Worm (Caenorhabditis elegans) whole organism, L2 larva: Measurements from ENCODE around the gene ncs-3.
A peak's percentile ranks its signal among the peaks of the same experiment; 100 is the strongest.

Source experiments
- C34F6.9 ChIP-seq: fragments of 150-350 bp; optimal IDR thresholded peaks from 2 replicates; lab custom pipeline; 2014; ENCODE audit warnings: missing biosample characterization, missing genetic modification characterization
- F13H6.1 ChIP-seq: sonication (generic microtip); optimal IDR thresholded peaks from 2 replicates; lab custom pipeline; 2016; ENCODE audit warnings: missing genetic modification characterization, missing compliant biosample characterization
- R02D3.7 ChIP-seq: fragments of 150-350 bp; optimal IDR thresholded peaks from 2 replicates; lab custom pipeline; 2014; ENCODE audit warnings: missing biosample characterization, missing genetic modification characterization
- Y55F3AM.14 ChIP-seq: fragments of 200-800 bp; sonication (Bioruptor generic); optimal IDR thresholded peaks from 2 replicates; lab custom pipeline; 2018; ENCODE audit warnings: mild to moderate bottlenecking, missing genetic modification characterization, missing compliant biosample characterization
- ZK546.5 ChIP-seq: sonication (generic microtip); optimal IDR thresholded peaks from 2 replicates; lab custom pipeline; 2017; ENCODE audit warnings: missing biosample characterization, missing genetic modification characterization
- alr-1 ChIP-seq: fragments of 150-350 bp; optimal IDR thresholded peaks from 2 replicates; lab custom pipeline; 2014; ENCODE audit warnings: missing biosample characterization, missing genetic modification characterization
- aly-2 ChIP-seq: fragments of 150-350 bp; optimal IDR thresholded peaks from 2 replicates; lab custom pipeline; 2014; ENCODE audit warnings: missing biosample characterization, missing genetic modification characterization
- ama-1 ChIP-seq: fragments of 150-350 bp; optimal IDR thresholded peaks from 2 replicates; lab custom pipeline; 2018; ENCODE audit warnings: inconsistent platforms
- blmp-1 ChIP-seq: sonication (generic microtip); optimal IDR thresholded peaks from 2 replicates; lab custom pipeline; 2017; ENCODE audit warnings: missing genetic modification characterization, mild to moderate bottlenecking, missing compliant biosample characterization, antibody characterized with exemption, moderate library complexity; ENCODE audit not compliant: insufficient read depth
- ceh-16 ChIP-seq: fragments of 150-350 bp; optimal IDR thresholded peaks from 2 replicates; lab custom pipeline; 2014; ENCODE audit warnings: missing biosample characterization, missing genetic modification characterization
- ceh-82 ChIP-seq: fragments of 150-350 bp; optimal IDR thresholded peaks from 2 replicates; lab custom pipeline; 2014; ENCODE audit warnings: missing biosample characterization, missing genetic modification characterization
- crh-2 ChIP-seq: sonication (generic microtip); optimal IDR thresholded peaks from 2 replicates; lab custom pipeline; 2017; ENCODE audit warnings: missing biosample characterization, missing genetic modification characterization
- dmd-4 ChIP-seq: sonication (generic microtip); optimal IDR thresholded peaks from 2 replicates; lab custom pipeline; 2017; ENCODE audit warnings: missing biosample characterization, missing genetic modification characterization
- egl-27 ChIP-seq: sonication (generic microtip); optimal IDR thresholded peaks from 3 replicates; lab custom pipeline; 2017; ENCODE audit warnings: missing biosample characterization, missing genetic modification reagents, missing genetic modification characterization
- elt-1 ChIP-seq: fragments of 150-350 bp; optimal IDR thresholded peaks from 2 replicates; lab custom pipeline; 2014; ENCODE audit warnings: missing biosample characterization, missing genetic modification characterization
- elt-3 ChIP-seq: sonication (generic microtip); optimal IDR thresholded peaks from 2 replicates; lab custom pipeline; 2017; ENCODE audit warnings: missing biosample characterization, missing genetic modification characterization
- fos-1 ChIP-seq: fragments of 150-350 bp; optimal IDR thresholded peaks from 2 replicates; lab custom pipeline; 2014; ENCODE audit warnings: missing biosample characterization, missing genetic modification characterization
- gmeb-1 ChIP-seq: fragments of 150-350 bp; optimal IDR thresholded peaks from 2 replicates; lab custom pipeline; 2014; ENCODE audit warnings: missing biosample characterization, missing genetic modification characterization
- lin-11 ChIP-seq: fragments of 150-350 bp; sonication (generic microtip); optimal IDR thresholded peaks from 2 replicates; lab custom pipeline; 2014; ENCODE audit warnings: missing biosample characterization, missing genetic modification characterization, inconsistent platforms, mixed read lengths
- lin-13 ChIP-seq: fragments of 150-350 bp; optimal IDR thresholded peaks from 2 replicates; lab custom pipeline; 2014; ENCODE audit warnings: missing biosample characterization, missing genetic modification reagents, missing genetic modification characterization
- lin-39 ChIP-seq: fragments of 150-350 bp; optimal IDR thresholded peaks from 2 replicates; lab custom pipeline; 2014; ENCODE audit warnings: missing biosample characterization, missing genetic modification reagents, missing genetic modification characterization
- lsy-2 ChIP-seq, 2 experiments: fragments of 150-350 bp in 1 of 2; sonication (generic microtip) in 1 of 2; optimal IDR thresholded peaks; 2 replicates each; lab custom pipeline; 2014 to 2017; ENCODE audit warnings: missing biosample characterization in 2 of 2, missing genetic modification characterization in 2 of 2
- mab-5 ChIP-seq: fragments of 150-350 bp; optimal IDR thresholded peaks from 2 replicates; lab custom pipeline; 2014; ENCODE audit warnings: missing biosample characterization, missing genetic modification characterization
- mbf-1 ChIP-seq: sonication (generic microtip); optimal IDR thresholded peaks from 2 replicates; lab custom pipeline; 2017; ENCODE audit warnings: missing biosample characterization, missing genetic modification characterization
- mdl-1 ChIP-seq, 2 experiments: fragments of 150-350 bp in 1 of 2; sonication (generic microtip) in 1 of 2; optimal IDR thresholded peaks; 2 replicates each; lab custom pipeline; 2017; ENCODE audit warnings: missing biosample characterization in 2 of 2, missing genetic modification characterization in 2 of 2
- nhr-10 ChIP-seq: sonication (generic microtip); optimal IDR thresholded peaks from 2 replicates; lab custom pipeline; 2017; ENCODE audit warnings: missing biosample characterization, missing genetic modification characterization
- nhr-11 ChIP-seq: fragments of 150-350 bp; optimal IDR thresholded peaks from 2 replicates; lab custom pipeline; 2014; ENCODE audit warnings: missing biosample characterization, missing genetic modification characterization
- nhr-12 ChIP-seq: fragments of 150-350 bp; optimal IDR thresholded peaks from 2 replicates; lab custom pipeline; 2014; ENCODE audit warnings: missing biosample characterization, missing genetic modification characterization
- nhr-129 ChIP-seq: fragments of 150-350 bp; optimal IDR thresholded peaks from 2 replicates; lab custom pipeline; 2014; ENCODE audit warnings: missing biosample characterization, missing genetic modification characterization
- nhr-21 ChIP-seq: fragments of 150-350 bp; optimal IDR thresholded peaks from 2 replicates; lab custom pipeline; 2014; ENCODE audit warnings: missing biosample characterization, missing genetic modification characterization
- nhr-23 ChIP-seq: fragments of 150-350 bp; optimal IDR thresholded peaks from 2 replicates; lab custom pipeline; 2014; ENCODE audit warnings: missing biosample characterization, missing genetic modification reagents, missing genetic modification characterization
- nhr-237 ChIP-seq: fragments of 150-350 bp; optimal IDR thresholded peaks from 2 replicates; lab custom pipeline; 2014; ENCODE audit warnings: missing biosample characterization, missing genetic modification characterization
- nhr-25 ChIP-seq: fragments of 150-350 bp; sonication (generic microtip); optimal IDR thresholded peaks from 3 replicates; lab custom pipeline; 2014; ENCODE audit warnings: missing biosample characterization, missing genetic modification characterization
- nhr-6 ChIP-seq: fragments of 150-350 bp; optimal IDR thresholded peaks from 2 replicates; lab custom pipeline; 2014; ENCODE audit warnings: missing biosample characterization, missing genetic modification characterization
- nhr-77 ChIP-seq: fragments of 150-350 bp; optimal IDR thresholded peaks from 2 replicates; lab custom pipeline; 2014; ENCODE audit warnings: missing biosample characterization, missing genetic modification characterization
- peb-1 ChIP-seq: fragments of 150-350 bp; optimal IDR thresholded peaks from 2 replicates; lab custom pipeline; 2014; ENCODE audit warnings: missing biosample characterization, missing genetic modification characterization
- sem-4 ChIP-seq: fragments of 150-350 bp; optimal IDR thresholded peaks from 2 replicates; lab custom pipeline; 2014; ENCODE audit warnings: missing biosample characterization, missing genetic modification reagents, missing genetic modification characterization
- skn-1 ChIP-seq: sonication (generic microtip); optimal IDR thresholded peaks from 2 replicates; lab custom pipeline; 2017; ENCODE audit warnings: missing biosample characterization, missing genetic modification characterization
- sma-3 ChIP-seq: sonication (generic microtip); optimal IDR thresholded peaks from 2 replicates; lab custom pipeline; 2016; ENCODE audit warnings: missing genetic modification reagents, missing genetic modification characterization, missing compliant biosample characterization
- sma-9 ChIP-seq, 2 experiments: fragments of 150-350 bp in 1 of 2; sonication (generic microtip) in 1 of 2; optimal IDR thresholded peaks; 2 replicates each; lab custom pipeline; 2014 to 2016; ENCODE audit warnings: missing genetic modification characterization in 2 of 2, mild to moderate bottlenecking in 1 of 2, missing biosample characterization in 1 of 2, missing compliant biosample characterization in 1 of 2, missing genetic modification reagents in 1 of 2, moderate library complexity in 1 of 2
- snpc-4 ChIP-seq: fragments of 150-350 bp; optimal IDR thresholded peaks from 2 replicates; lab custom pipeline; 2014; ENCODE audit warnings: missing biosample characterization, missing genetic modification characterization
- unc-39 ChIP-seq: fragments of 150-350 bp; optimal IDR thresholded peaks from 2 replicates; lab custom pipeline; 2014; ENCODE audit warnings: missing biosample characterization, missing genetic modification characterization
- unc-55 ChIP-seq: fragments of 150-350 bp; sonication (generic microtip); optimal IDR thresholded peaks from 3 replicates; lab custom pipeline; 2014; ENCODE audit warnings: missing biosample characterization, missing genetic modification reagents, missing genetic modification characterization
- unc-62 ChIP-seq: fragments of 150-350 bp; optimal IDR thresholded peaks from 2 replicates; lab custom pipeline; 2014; ENCODE audit warnings: missing biosample characterization, missing genetic modification reagents, missing genetic modification characterization
- zag-1 ChIP-seq: fragments of 150-350 bp; optimal IDR thresholded peaks from 2 replicates; lab custom pipeline; 2014; ENCODE audit warnings: missing biosample characterization, missing genetic modification characterization
- ztf-1 ChIP-seq: fragments of 200-800 bp; sonication (Bioruptor generic); conservative IDR thresholded peaks from 2 replicates; pipeline ENCODE4 v1.3.6; 2022; ENCODE audit warnings: missing genetic modification characterization, missing compliant biosample characterization
- ztf-11 ChIP-seq: sonication (generic microtip); optimal IDR thresholded peaks from 2 replicates; lab custom pipeline; 2017; ENCODE audit warnings: missing biosample characterization, missing genetic modification characterization
- ztf-4 ChIP-seq: fragments of 150-350 bp; optimal IDR thresholded peaks from 2 replicates; lab custom pipeline; 2014; ENCODE audit warnings: missing biosample characterization, missing genetic modification characterization

Gene ncs-3

DNA sequence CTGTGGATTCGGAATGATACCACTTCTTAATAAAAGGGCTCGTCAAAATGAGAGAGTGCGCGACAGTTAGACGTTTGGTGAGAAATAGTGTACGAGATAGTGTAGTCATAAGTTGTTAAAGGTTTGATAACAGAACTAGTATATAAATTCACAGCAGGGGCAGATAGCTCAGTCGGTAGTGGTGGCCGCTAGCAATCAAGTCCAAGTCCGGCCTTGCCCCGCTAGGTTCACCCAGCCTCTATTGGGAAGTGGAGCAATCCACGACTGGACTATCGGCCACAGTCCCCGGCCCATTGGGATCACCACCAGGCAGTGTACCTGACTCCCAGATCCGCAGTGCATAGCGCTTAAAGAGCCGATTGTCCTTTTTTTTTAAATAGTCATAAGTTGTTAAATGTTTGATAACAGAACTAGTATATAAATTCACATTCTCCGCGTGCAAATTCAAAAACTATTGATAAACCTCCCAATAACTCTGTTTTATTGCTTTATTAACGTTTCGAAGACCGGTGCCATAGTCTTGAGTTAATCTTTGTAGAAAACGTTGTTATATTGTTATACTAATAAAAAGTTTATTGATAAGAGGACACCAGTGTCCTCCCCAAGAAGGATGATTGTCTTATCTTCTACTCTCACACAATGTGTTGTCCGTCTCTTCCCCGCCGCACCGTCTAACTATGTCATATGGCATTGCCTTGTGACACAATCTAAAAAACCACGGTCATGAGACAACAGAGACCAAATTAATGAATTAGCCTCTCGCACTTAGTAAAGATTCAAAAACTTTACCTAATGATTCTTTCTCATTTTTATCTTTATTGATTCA lies 43.0 kb upstream of the ncs-3 start (continued):
- TF ChIP-seq Y55F3AM.14 (no peak), ztf-1 (no peak)

DNA sequence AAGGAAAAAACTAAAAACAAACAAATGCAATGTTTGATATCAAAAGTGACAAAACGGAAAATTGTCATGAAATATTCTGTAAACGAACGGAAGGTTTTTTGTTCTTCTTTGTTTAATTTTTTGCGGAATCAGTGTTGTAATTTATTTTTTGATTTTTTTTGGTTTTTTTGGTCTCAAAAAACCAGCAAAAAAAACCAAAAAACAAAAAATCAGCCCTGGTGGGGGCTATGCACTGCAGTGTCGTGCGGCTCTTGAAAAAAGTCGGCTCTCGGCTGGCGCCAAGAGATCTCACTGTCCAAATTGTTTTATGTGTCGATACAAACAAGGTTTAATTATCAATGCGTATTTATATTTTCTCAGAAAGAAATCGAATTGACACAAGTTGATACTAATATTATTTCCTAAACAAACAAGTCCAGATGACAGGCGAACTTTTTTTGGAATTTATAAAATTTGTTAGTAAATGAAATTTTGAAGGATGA lies 41.5 kb upstream of the ncs-3 start:
- TF ChIP-seq Y55F3AM.14 (peak; percentile 51), snpc-4 (tag; lab: Kevin White, UChicago) (no peak), sma-3 (GFP tag; lab: Kevin White, UChicago) (peak; percentile 55), unc-62 (GFP tag; lab: Kevin White, UChicago) (no peak), R02D3.7 (tag; lab: Kevin White, UChicago) (no peak), ztf-1 (no peak), nhr-23 (tag; lab: Kevin White, UChicago) (no peak), lin-13 (GFP tag; lab: Kevin White, UChicago) (peak; percentile 16), nhr-21 (tag; lab: Kevin White, UChicago) (no peak), ztf-11 (no peak), skn-1 (tag; lab: Kevin White, UChicago) (no peak), zag-1 (tag; lab: Kevin White, UChicago) (no peak), blmp-1 (tag; lab: Kevin White, UChicago) (no peak), ztf-4 (tag; lab: Kevin White, UChicago) (no peak), mdl-1 (tag; optimal IDR thresholded peaks at IDR 0.05; lab: Kevin White, UChicago) (no peak), sem-4 (no peak), nhr-77 (tag; lab: Kevin White, UChicago) (no peak), ceh-16 (tag; lab: Kevin White, UChicago) (no peak), elt-3 (tag; lab: Kevin White, UChicago) (no peak), crh-2 (tag; lab: Kevin White, UChicago) (peak; percentile 18), sma-9 (GFP tag; optimal IDR thresholded peaks at IDR 0.05; lab: Kevin White, UChicago) (peak; percentile 35), sma-9 (tag; optimal IDR thresholded peaks at IDR 0.05; lab: Kevin White, UChicago) (no peak), gmeb-1 (tag; lab: Kevin White, UChicago) (peak; percentile 55), mab-5 (tag; lab: Kevin White, UChicago) (no peak), mbf-1 (tag; lab: Kevin White, UChicago) (no peak), unc-39 (tag; lab: Kevin White, UChicago) (no peak), elt-1 (tag; lab: Kevin White, UChicago) (no peak), aly-2 (tag; lab: Kevin White, UChicago) (no peak), C34F6.9 (tag; lab: Kevin White, UChicago) (no peak), lin-11 (tag; lab: Kevin White, UChicago) (no peak), nhr-25 (tag; lab: Kevin White, UChicago) (peak; percentile 37), alr-1 (no peak), lsy-2 (tag; optimal IDR thresholded peaks at IDR 0.05; lab: Kevin White, UChicago) (peak in 1 of 2 experiments; percentile 23), nhr-129 (tag; lab: Kevin White, UChicago) (no peak), nhr-10 (no peak), ama-1 (lab: Kevin White, UChicago) (peak; percentile 90), nhr-11 (tag; lab: Kevin White, UChicago) (no peak), egl-27 (tag; lab: Kevin White, UChicago) (no peak), unc-55 (GFP tag; lab: Kevin White, UChicago) (no peak), F13H6.1 (no peak), nhr-6 (no peak), ceh-82 (no peak), lin-39 (tag; lab: Kevin White, UChicago) (no peak), dmd-4 (tag; lab: Kevin White, UChicago) (no peak), fos-1 (tag; lab: Kevin White, UChicago) (no peak), nhr-237 (tag; lab: Kevin White, UChicago) (no peak), ZK546.5 (tag; lab: Kevin White, UChicago) (no peak), nhr-12 (tag; lab: Kevin White, UChicago) (no peak), peb-1 (tag; lab: Kevin White, UChicago) (no peak)
